Worm (Caenorhabditis elegans): ENCODE measurements around the gene F54F2.7.

DNA sequence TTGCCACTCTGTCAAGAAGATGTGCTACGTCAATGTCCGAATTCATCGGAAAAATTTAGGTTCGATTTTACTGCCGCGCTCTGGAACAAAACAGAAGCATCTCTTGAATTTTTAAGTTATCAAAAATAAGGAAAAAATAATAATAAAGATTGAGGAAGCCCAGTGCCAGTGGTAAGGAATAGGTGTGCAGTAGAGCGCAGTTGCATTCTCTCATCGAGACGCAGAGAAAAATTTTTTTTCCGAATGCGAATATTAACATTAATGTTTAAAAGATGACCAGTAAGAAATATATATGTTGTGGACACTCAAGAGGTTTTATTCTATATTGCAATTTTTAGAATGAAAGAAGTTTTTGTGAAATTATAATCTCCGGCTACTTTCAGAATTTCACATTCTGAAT is 40.6 kb upstream of the F54F2.7 start:
- TF ChIP-seq lsl-1 (GFP tag; optimal IDR thresholded peaks at IDR 0.05) = no peak
- TF ChIP-seq rcor-1 (GFP tag; IDR thresholded peaks at IDR 0.05) = no peak
- no peak for TF ChIP-seq ztf-28 (GFP tag; IDR thresholded peaks at IDR 0.05)
- no peak for TF ChIP-seq ceh-58 (GFP tag; IDR thresholded peaks at IDR 0.05)
- no peak for TF ChIP-seq F23B12.7 (tag; optimal IDR thresholded peaks at IDR 0.05; ENCODE audit: insufficient read depth)
- no peak for TF ChIP-seq bed-1 (GFP tag; IDR thresholded peaks at IDR 0.05)
- TF ChIP-seq K11D2.4 (GFP tag; IDR thresholded peaks at IDR 0.05) = no peak
- TF ChIP-seq ceh-91 (GFP tag; IDR thresholded peaks at IDR 0.05) = no peak
